Fruit fly (Drosophila melanogaster): Measurements from ENCODE around the gene CG2246.

Gene CG2246

dm6 chr3R:30601440-30602256 lies at the start of gene CG2246, which contains the start of gene CG31021 (continued):
- TF ChIP-seq CG10267 (tag; optimal IDR thresholded peaks at IDR 0.05): peak; percentile 53
- peak; percentile 22 for TF ChIP-seq D19A (tag; optimal IDR thresholded peaks at IDR 0.05)
- no peak for TF ChIP-seq so (GFP tag; IDR thresholded peaks at IDR 0.05)
- TF ChIP-seq gro (GFP tag; optimal IDR thresholded peaks at IDR 0.05): no peak
- TF ChIP-seq NC2β (GFP tag; optimal IDR thresholded peaks at IDR 0.05): no peak
- TF ChIP-seq tx (GFP tag; optimal IDR thresholded peaks at IDR 0.05): peak; percentile 65
- peak; percentile 74 for TF ChIP-seq CG17361 (GFP tag; IDR thresholded peaks at IDR 0.05)
- TF ChIP-seq Rfx (GFP tag; IDR thresholded peaks at IDR 0.05): peak; percentile 84
- peak; percentile 35 for TF ChIP-seq CG10543 (GFP tag; optimal IDR thresholded peaks at IDR 0.05)
- TF ChIP-seq pum (GFP tag; optimal IDR thresholded peaks at IDR 0.05): peak; percentile 72
- peak; percentile 20 for TF ChIP-seq HLH3B (GFP tag; IDR thresholded peaks at IDR 0.05)
- peak; percentile 85 for TF ChIP-seq knrl (GFP tag; IDR thresholded peaks at IDR 0.05; ENCODE audit: partially characterized antibody)
- peak; percentile 87 for TF ChIP-seq Dll (GFP tag; IDR thresholded peaks at IDR 0.05; ENCODE audit: partially characterized antibody)
- peak; percentile 44 for TF ChIP-seq Mes4 (GFP tag; optimal IDR thresholded peaks at IDR 0.05)
- TF ChIP-seq pzg (GFP tag; optimal IDR thresholded peaks at IDR 0.05): peak; percentile 92
- no peak for TF ChIP-seq scrt (GFP tag; optimal IDR thresholded peaks at IDR 0.05)
- TF ChIP-seq CG12104 (GFP tag; optimal IDR thresholded peaks at IDR 0.05): peak; percentile 16
- no peak for TF ChIP-seq C15 (GFP tag; IDR thresholded peaks at IDR 0.05)
- TF ChIP-seq bbx (GFP tag; IDR thresholded peaks at IDR 0.05; ENCODE audit: partially characterized antibody): peak; percentile 79
- peak; percentile 76 for TF ChIP-seq stwl (tag; optimal IDR thresholded peaks at IDR 0.05)
- no peak for TF ChIP-seq hkb (optimal IDR thresholded peaks at IDR 0.05)
- TF ChIP-seq hkb (GFP tag; IDR thresholded peaks at IDR 0.05): no peak
- TF ChIP-seq CG10654 (GFP tag; optimal IDR thresholded peaks at IDR 0.05): peak; percentile 16
- TF ChIP-seq jing (GFP tag; optimal IDR thresholded peaks at IDR 0.05): no peak
- no peak for TF ChIP-seq Fer3 (tag; optimal IDR thresholded peaks at IDR 0.05)
- TF ChIP-seq Ets65A (GFP tag): peak; percentile 99
- peak; percentile 90 for TF ChIP-seq row (GFP tag; IDR thresholded peaks at IDR 0.05)
- peak in 1 of 2 experiments; percentile 4 for TF ChIP-seq bsh (GFP tag; optimal IDR thresholded peaks at IDR 0.05)
- peak; percentile 54 for TF ChIP-seq CG11504 (tag; optimal IDR thresholded peaks at IDR 0.05)
- TF ChIP-seq kni (GFP tag; optimal IDR thresholded peaks at IDR 0.05): peak; percentile 64
- TF ChIP-seq ato (GFP tag; IDR thresholded peaks at IDR 0.05; ENCODE audit: partially characterized antibody): peak; percentile 76
- TF ChIP-seq CG13123 (GFP tag; optimal IDR thresholded peaks at IDR 0.05): peak; percentile 43
- peak; percentile 88 for TF ChIP-seq CG3838 (GFP tag; optimal IDR thresholded peaks at IDR 0.05)
- no peak for TF ChIP-seq Dip2 (GFP tag; IDR thresholded peaks at IDR 0.05)
- no peak for TF ChIP-seq pan (optimal IDR thresholded peaks at IDR 0.05)
- TF ChIP-seq pan (GFP tag; optimal IDR thresholded peaks at IDR 0.05 in 1 of 2, IDR thresholded peaks at IDR 0.05 in 1 of 2): peak in 1 of 2 experiments; percentile 29
- peak; percentile 9 for TF ChIP-seq MESR4 (GFP tag; optimal IDR thresholded peaks at IDR 0.05)
- TF ChIP-seq wek (GFP tag; optimal IDR thresholded peaks at IDR 0.05): no peak
- peak; percentile 58 for TF ChIP-seq CG3163 (GFP tag; optimal IDR thresholded peaks at IDR 0.05)
- peak; percentile 76; the same call in 2 of the 3 replicates for TF ChIP-seq CG7963 (GFP tag; IDR thresholded peaks at IDR 0.05; ENCODE audit: partially characterized antibody)
- TF ChIP-seq D19B (GFP tag; optimal IDR thresholded peaks at IDR 0.05): no peak
- TF ChIP-seq Pdp1 (GFP tag; optimal IDR thresholded peaks at IDR 0.05): peak; percentile 61 to 66
- no peak for TF ChIP-seq cad (GFP tag; optimal IDR thresholded peaks at IDR 0.05)
- peak; percentile 45 for TF ChIP-seq trh (GFP tag; optimal IDR thresholded peaks at IDR 0.05)
- peak; percentile 45 for TF ChIP-seq grau (tag; optimal IDR thresholded peaks at IDR 0.05)
- no peak for TF ChIP-seq odd (GFP tag; optimal IDR thresholded peaks at IDR 0.05)
- TF ChIP-seq sim (GFP tag; IDR thresholded peaks at IDR 0.05): no peak
- TF ChIP-seq nom (GFP tag; optimal IDR thresholded peaks at IDR 0.05): no peak
- 0 out of 3 replicates have a peak, but pooled peaks have one; percentile 73 for TF ChIP-seq hb (GFP tag; IDR thresholded peaks at IDR 0.05; ENCODE audit: partially characterized antibody)

Measured in whole organism, embryonic.